Worm (Caenorhabditis elegans) whole organism, late embryonic: Measurements from ENCODE around the gene clec-234.

Source experiments
- T23F11.4 ChIP-seq: fragments of 200-800 bp; sonication (Bioruptor generic); optimal IDR thresholded peaks from 2 replicates; lab custom pipeline; 2018; ENCODE audit warnings: mild to moderate bottlenecking, missing genetic modification characterization, missing compliant biosample characterization
- ceh-30 ChIP-seq: fragments of 150-350 bp; optimal IDR thresholded peaks from 2 replicates; lab custom pipeline; 2014; ENCODE audit warnings: missing biosample characterization, missing genetic modification characterization
- ceh-48 ChIP-seq: sonication (generic microtip); optimal IDR thresholded peaks from 2 replicates; lab custom pipeline; 2016; ENCODE audit warnings: missing genetic modification characterization, inconsistent platforms, missing compliant biosample characterization
- fkh-10 ChIP-seq: fragments of 150-350 bp; optimal IDR thresholded peaks from 2 replicates; lab custom pipeline; 2014; ENCODE audit warnings: missing biosample characterization, missing genetic modification reagents, missing genetic modification characterization
- nhr-11 ChIP-seq: fragments of 150-350 bp; optimal IDR thresholded peaks from 2 replicates; lab custom pipeline; 2014; ENCODE audit warnings: missing biosample characterization, missing genetic modification characterization
- nhr-232 ChIP-seq: sonication (generic microtip); optimal IDR thresholded peaks from 2 replicates; lab custom pipeline; 2016; ENCODE audit warnings: missing genetic modification characterization, missing compliant biosample characterization
- pha-2 ChIP-seq: sonication (generic microtip); optimal IDR thresholded peaks from 2 replicates; lab custom pipeline; 2017; ENCODE audit warnings: mild to moderate bottlenecking, missing genetic modification characterization, missing compliant biosample characterization
- sox-2 ChIP-seq: fragments of 200-800 bp; sonication (Bioruptor generic); IDR thresholded peaks from 2 replicates; pipeline ENCODE4 v1.3.6; 2022; ENCODE audit warnings: missing genetic modification reagents, missing genetic modification characterization, missing compliant biosample characterization

ce11 chrV:16410521-16410920, 22.9 kb downstream of the clec-234 start, which contains the start of gene srh-145:
- TF ChIP-seq fkh-10 (GFP tag; lab: Kevin White, UChicago) (no peak), sox-2 (GFP tag; lab: Robert Waterston, UW) (no peak), ceh-48 (tag; lab: Kevin White, UChicago) (no peak), ceh-30 (tag; lab: Kevin White, UChicago) (no peak), nhr-232 (tag; lab: Kevin White, UChicago) (no peak), T23F11.4 (GFP tag; lab: Kevin White, UChicago) (no peak), nhr-11 (tag; lab: Kevin White, UChicago) (no peak), pha-2 (tag; lab: Kevin White, UChicago) (no peak)
